Worm (Caenorhabditis elegans): ENCODE measurements around the gene Y57G11B.3.

DNA sequence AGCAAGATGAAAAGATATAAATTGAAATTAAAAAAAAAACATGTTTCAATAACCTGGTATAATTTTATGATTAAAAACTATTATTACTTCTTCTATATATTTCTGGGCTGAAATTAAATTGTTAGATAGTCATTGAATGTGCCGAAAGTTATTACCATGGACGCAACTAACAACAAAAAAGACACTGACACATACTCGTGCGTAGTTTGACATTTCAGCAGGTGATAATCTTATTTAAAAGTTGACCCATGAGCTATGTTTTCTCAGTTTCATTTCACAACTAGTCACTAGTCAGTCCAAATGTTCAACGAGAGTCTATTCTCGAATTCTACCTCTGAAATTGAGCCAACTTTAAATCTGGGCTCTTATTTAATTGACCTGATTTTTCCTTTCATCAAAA is 45.5 kb downstream of the Y57G11B.3 start, which contains the start of gene T27E7.3:
- TF ChIP-seq ceh-27 (GFP tag; optimal IDR thresholded peaks at IDR 0.05) (no peak), efl-1 (GFP tag; optimal IDR thresholded peaks at IDR 0.05) (no peak), egl-18 (GFP tag; IDR thresholded peaks at IDR 0.05) (no peak), snpc-4 (GFP tag; optimal IDR thresholded peaks at IDR 0.05) (no peak), snpc-4 (tag; optimal IDR thresholded peaks at IDR 0.05) (no peak), mel-28 (tag; optimal IDR thresholded peaks at IDR 0.05; ENCODE audit: borderline replicate concordance) (no peak)
